Worm (Caenorhabditis elegans) whole organism, L2 larva: ENCODE results near the gene dhhc-10.
A peak's percentile ranks its signal among the peaks of the same experiment; 100 is the strongest.

Experiments
- C34F6.9 ChIP-seq: fragments of 150-350 bp; optimal IDR thresholded peaks from 2 replicates; lab custom pipeline; 2014; ENCODE audit warnings: missing biosample characterization, missing genetic modification characterization
- F13H6.1 ChIP-seq: sonication (generic microtip); optimal IDR thresholded peaks from 2 replicates; lab custom pipeline; 2016; ENCODE audit warnings: missing genetic modification characterization, missing compliant biosample characterization
- R02D3.7 ChIP-seq: fragments of 150-350 bp; optimal IDR thresholded peaks from 2 replicates; lab custom pipeline; 2014; ENCODE audit warnings: missing biosample characterization, missing genetic modification characterization
- Y55F3AM.14 ChIP-seq: fragments of 200-800 bp; sonication (Bioruptor generic); optimal IDR thresholded peaks from 2 replicates; lab custom pipeline; 2018; ENCODE audit warnings: mild to moderate bottlenecking, missing genetic modification characterization, missing compliant biosample characterization
- ZK546.5 ChIP-seq: sonication (generic microtip); optimal IDR thresholded peaks from 2 replicates; lab custom pipeline; 2017; ENCODE audit warnings: missing biosample characterization, missing genetic modification characterization
- alr-1 ChIP-seq: fragments of 150-350 bp; optimal IDR thresholded peaks from 2 replicates; lab custom pipeline; 2014; ENCODE audit warnings: missing biosample characterization, missing genetic modification characterization
- aly-2 ChIP-seq: fragments of 150-350 bp; optimal IDR thresholded peaks from 2 replicates; lab custom pipeline; 2014; ENCODE audit warnings: missing biosample characterization, missing genetic modification characterization
- blmp-1 ChIP-seq: sonication (generic microtip); optimal IDR thresholded peaks from 2 replicates; lab custom pipeline; 2017; ENCODE audit warnings: missing genetic modification characterization, mild to moderate bottlenecking, missing compliant biosample characterization, antibody characterized with exemption, moderate library complexity; ENCODE audit not compliant: insufficient read depth
- ceh-16 ChIP-seq: fragments of 150-350 bp; optimal IDR thresholded peaks from 2 replicates; lab custom pipeline; 2014; ENCODE audit warnings: missing biosample characterization, missing genetic modification characterization
- ceh-82 ChIP-seq: fragments of 150-350 bp; optimal IDR thresholded peaks from 2 replicates; lab custom pipeline; 2014; ENCODE audit warnings: missing biosample characterization, missing genetic modification characterization
- crh-2 ChIP-seq: sonication (generic microtip); optimal IDR thresholded peaks from 2 replicates; lab custom pipeline; 2017; ENCODE audit warnings: missing biosample characterization, missing genetic modification characterization
- egl-27 ChIP-seq: sonication (generic microtip); optimal IDR thresholded peaks from 3 replicates; lab custom pipeline; 2017; ENCODE audit warnings: missing biosample characterization, missing genetic modification reagents, missing genetic modification characterization
- elt-1 ChIP-seq: fragments of 150-350 bp; optimal IDR thresholded peaks from 2 replicates; lab custom pipeline; 2014; ENCODE audit warnings: missing biosample characterization, missing genetic modification characterization
- elt-3 ChIP-seq: sonication (generic microtip); optimal IDR thresholded peaks from 2 replicates; lab custom pipeline; 2017; ENCODE audit warnings: missing biosample characterization, missing genetic modification characterization
- fos-1 ChIP-seq: fragments of 150-350 bp; optimal IDR thresholded peaks from 2 replicates; lab custom pipeline; 2014; ENCODE audit warnings: missing biosample characterization, missing genetic modification characterization
- gmeb-1 ChIP-seq: fragments of 150-350 bp; optimal IDR thresholded peaks from 2 replicates; lab custom pipeline; 2014; ENCODE audit warnings: missing biosample characterization, missing genetic modification characterization
- lin-11 ChIP-seq: fragments of 150-350 bp; sonication (generic microtip); optimal IDR thresholded peaks from 2 replicates; lab custom pipeline; 2014; ENCODE audit warnings: missing biosample characterization, missing genetic modification characterization, inconsistent platforms, mixed read lengths
- lin-13 ChIP-seq: fragments of 150-350 bp; optimal IDR thresholded peaks from 2 replicates; lab custom pipeline; 2014; ENCODE audit warnings: missing biosample characterization, missing genetic modification reagents, missing genetic modification characterization
- lin-39 ChIP-seq: fragments of 150-350 bp; optimal IDR thresholded peaks from 2 replicates; lab custom pipeline; 2014; ENCODE audit warnings: missing biosample characterization, missing genetic modification reagents, missing genetic modification characterization
- lsy-2 ChIP-seq, 2 experiments: fragments of 150-350 bp in 1 of 2; sonication (generic microtip) in 1 of 2; optimal IDR thresholded peaks; 2 replicates each; lab custom pipeline; 2014 to 2017; ENCODE audit warnings: missing biosample characterization in 2 of 2, missing genetic modification characterization in 2 of 2
- mab-5 ChIP-seq: fragments of 150-350 bp; optimal IDR thresholded peaks from 2 replicates; lab custom pipeline; 2014; ENCODE audit warnings: missing biosample characterization, missing genetic modification characterization
- mdl-1 ChIP-seq, 2 experiments: fragments of 150-350 bp in 1 of 2; sonication (generic microtip) in 1 of 2; optimal IDR thresholded peaks; 2 replicates each; lab custom pipeline; 2017; ENCODE audit warnings: missing biosample characterization in 2 of 2, missing genetic modification characterization in 2 of 2
- nhr-12 ChIP-seq: fragments of 150-350 bp; optimal IDR thresholded peaks from 2 replicates; lab custom pipeline; 2014; ENCODE audit warnings: missing biosample characterization, missing genetic modification characterization
- nhr-129 ChIP-seq: fragments of 150-350 bp; optimal IDR thresholded peaks from 2 replicates; lab custom pipeline; 2014; ENCODE audit warnings: missing biosample characterization, missing genetic modification characterization
- nhr-21 ChIP-seq: fragments of 150-350 bp; optimal IDR thresholded peaks from 2 replicates; lab custom pipeline; 2014; ENCODE audit warnings: missing biosample characterization, missing genetic modification characterization
- nhr-23 ChIP-seq: fragments of 150-350 bp; optimal IDR thresholded peaks from 2 replicates; lab custom pipeline; 2014; ENCODE audit warnings: missing biosample characterization, missing genetic modification reagents, missing genetic modification characterization
- nhr-25 ChIP-seq: fragments of 150-350 bp; sonication (generic microtip); optimal IDR thresholded peaks from 3 replicates; lab custom pipeline; 2014; ENCODE audit warnings: missing biosample characterization, missing genetic modification characterization
- nhr-6 ChIP-seq: fragments of 150-350 bp; optimal IDR thresholded peaks from 2 replicates; lab custom pipeline; 2014; ENCODE audit warnings: missing biosample characterization, missing genetic modification characterization
- nhr-77 ChIP-seq: fragments of 150-350 bp; optimal IDR thresholded peaks from 2 replicates; lab custom pipeline; 2014; ENCODE audit warnings: missing biosample characterization, missing genetic modification characterization
- peb-1 ChIP-seq: fragments of 150-350 bp; optimal IDR thresholded peaks from 2 replicates; lab custom pipeline; 2014; ENCODE audit warnings: missing biosample characterization, missing genetic modification characterization
- sem-4 ChIP-seq: fragments of 150-350 bp; optimal IDR thresholded peaks from 2 replicates; lab custom pipeline; 2014; ENCODE audit warnings: missing biosample characterization, missing genetic modification reagents, missing genetic modification characterization
- skn-1 ChIP-seq: sonication (generic microtip); optimal IDR thresholded peaks from 2 replicates; lab custom pipeline; 2017; ENCODE audit warnings: missing biosample characterization, missing genetic modification characterization
- sma-3 ChIP-seq: sonication (generic microtip); optimal IDR thresholded peaks from 2 replicates; lab custom pipeline; 2016; ENCODE audit warnings: missing genetic modification reagents, missing genetic modification characterization, missing compliant biosample characterization
- sma-9 ChIP-seq, 2 experiments: fragments of 150-350 bp in 1 of 2; sonication (generic microtip) in 1 of 2; optimal IDR thresholded peaks; 2 replicates each; lab custom pipeline; 2014 to 2016; ENCODE audit warnings: missing genetic modification characterization in 2 of 2, mild to moderate bottlenecking in 1 of 2, missing biosample characterization in 1 of 2, missing compliant biosample characterization in 1 of 2, missing genetic modification reagents in 1 of 2, moderate library complexity in 1 of 2
- snpc-4 ChIP-seq: fragments of 150-350 bp; optimal IDR thresholded peaks from 2 replicates; lab custom pipeline; 2014; ENCODE audit warnings: missing biosample characterization, missing genetic modification characterization
- unc-55 ChIP-seq: fragments of 150-350 bp; sonication (generic microtip); optimal IDR thresholded peaks from 3 replicates; lab custom pipeline; 2014; ENCODE audit warnings: missing biosample characterization, missing genetic modification reagents, missing genetic modification characterization
- unc-62 ChIP-seq: fragments of 150-350 bp; optimal IDR thresholded peaks from 2 replicates; lab custom pipeline; 2014; ENCODE audit warnings: missing biosample characterization, missing genetic modification reagents, missing genetic modification characterization
- zag-1 ChIP-seq: fragments of 150-350 bp; optimal IDR thresholded peaks from 2 replicates; lab custom pipeline; 2014; ENCODE audit warnings: missing biosample characterization, missing genetic modification characterization
- ztf-11 ChIP-seq: sonication (generic microtip); optimal IDR thresholded peaks from 2 replicates; lab custom pipeline; 2017; ENCODE audit warnings: missing biosample characterization, missing genetic modification characterization
- ztf-4 ChIP-seq: fragments of 150-350 bp; optimal IDR thresholded peaks from 2 replicates; lab custom pipeline; 2014; ENCODE audit warnings: missing biosample characterization, missing genetic modification characterization

The dhhc-10 gene

ce11 chrX:4685579-4685978, 21.4 kb upstream of the dhhc-10 start:
- TF ChIP-seq sma-3 (GFP tag; lab: Kevin White, UChicago) (no peak), R02D3.7 (no peak), C34F6.9 (no peak), Y55F3AM.14 (GFP tag; lab: Kevin White, UChicago) (no peak), sem-4 (no peak), lin-39 (no peak), ztf-4 (tag; lab: Kevin White, UChicago) (no peak), nhr-12 (tag; lab: Kevin White, UChicago) (no peak), nhr-6 (tag; lab: Kevin White, UChicago) (no peak), nhr-25 (no peak), mab-5 (tag; lab: Kevin White, UChicago) (no peak), lsy-2 (tag; optimal IDR thresholded peaks at IDR 0.05; lab: Kevin White, UChicago) (no peak), nhr-77 (no peak)

- no peak for TF ChIP-seq aly-2 (tag; lab: Kevin White, UChicago)
- TF ChIP-seq unc-62, result no peak
- TF ChIP-seq, all 48 proteins: peak for 0
Observed at ce11 chrX:4691148-4691773, 15.7 kb upstream of the dhhc-10 start, which contains the start of gene K02G10.5. K02G10.5 (minus strand) TSS chrX:4691198.

- peak; percentile 41 for TF ChIP-seq nhr-25
- no peak for TF ChIP-seq ZK546.5 (tag; lab: Kevin White, UChicago)
Observed at ce11 chrX:4694611-4695370, 12.2 kb upstream of the dhhc-10 start.

- TF ChIP-seq F13H6.1 (tag; lab: Kevin White, UChicago) (no peak), sma-9 (GFP tag; optimal IDR thresholded peaks at IDR 0.05; lab: Kevin White, UChicago) (peak; percentile 40), sma-9 (tag; optimal IDR thresholded peaks at IDR 0.05; lab: Kevin White, UChicago) (no peak), nhr-21 (no peak), nhr-12 (tag; lab: Kevin White, UChicago) (no peak), aly-2 (tag; lab: Kevin White, UChicago) (no peak), lin-11 (tag; lab: Kevin White, UChicago) (no peak), fos-1 (tag; lab: Kevin White, UChicago) (peak; percentile 59), nhr-129 (no peak), ztf-11 (tag; lab: Kevin White, UChicago) (no peak), nhr-25 (no peak), sma-3 (GFP tag; lab: Kevin White, UChicago) (no peak), gmeb-1 (tag; lab: Kevin White, UChicago) (no peak), blmp-1 (tag; lab: Kevin White, UChicago) (no peak), zag-1 (tag; lab: Kevin White, UChicago) (no peak), alr-1 (tag; lab: Kevin White, UChicago) (no peak), R02D3.7 (no peak)
Observed at ce11 chrX:4698271-4698670, 8.7 kb upstream of the dhhc-10 start.

- TF ChIP-seq ceh-16 (tag; lab: Kevin White, UChicago), result peak; percentile 71
- no peak for TF ChIP-seq mdl-1 (tag; optimal IDR thresholded peaks at IDR 0.05; lab: Kevin White, UChicago)
- TF ChIP-seq ZK546.5 (tag; lab: Kevin White, UChicago), result no peak
- TF ChIP-seq unc-55 (GFP tag; lab: Kevin White, UChicago), result peak; percentile 46
- TF ChIP-seq mab-5 (tag; lab: Kevin White, UChicago), result no peak
- TF ChIP-seq crh-2, result no peak
- no peak for TF ChIP-seq egl-27 (tag; lab: Kevin White, UChicago)
- TF ChIP-seq sma-9 (GFP tag; optimal IDR thresholded peaks at IDR 0.05; lab: Kevin White, UChicago), result peak; percentile 42
- no peak for TF ChIP-seq sma-9 (tag; optimal IDR thresholded peaks at IDR 0.05; lab: Kevin White, UChicago)
- TF ChIP-seq nhr-129, result peak; percentile 57
- no peak for TF ChIP-seq skn-1
- no peak for TF ChIP-seq elt-1 (tag; lab: Kevin White, UChicago)
- TF ChIP-seq lin-13 (GFP tag; lab: Kevin White, UChicago), result peak; percentile 39
- no peak for TF ChIP-seq elt-3 (tag; lab: Kevin White, UChicago)
- no peak for TF ChIP-seq alr-1 (tag; lab: Kevin White, UChicago)
- TF ChIP-seq nhr-23 (tag; lab: Kevin White, UChicago), result no peak
- TF ChIP-seq snpc-4 (tag; lab: Kevin White, UChicago), result peak; percentile 52
- TF ChIP-seq F13H6.1 (tag; lab: Kevin White, UChicago), result no peak
- TF ChIP-seq R02D3.7, result no peak
- no peak for TF ChIP-seq peb-1
- peak; percentile 34 for TF ChIP-seq nhr-25
- TF ChIP-seq lin-39, result no peak
- TF ChIP-seq ceh-82 (tag; lab: Kevin White, UChicago), result no peak
- TF ChIP-seq zag-1 (tag; lab: Kevin White, UChicago), result no peak
- TF ChIP-seq nhr-6 (tag; lab: Kevin White, UChicago), result no peak
- TF ChIP-seq blmp-1 (tag; lab: Kevin White, UChicago), result no peak
- TF ChIP-seq ztf-11 (tag; lab: Kevin White, UChicago), result no peak
- peak; percentile 35 for TF ChIP-seq nhr-21
- peak; percentile 18 for TF ChIP-seq sma-3 (GFP tag; lab: Kevin White, UChicago)
Observed at ce11 chrX:4699411-4700050, 7.4 kb upstream of the dhhc-10 start, which contains the start of gene hyl-2. hyl-2 (minus strand) TSS chrX:4699461.
